Fruit fly (Drosophila melanogaster) S2 (cell line): ENCODE measurements around the gene Uggt.

Experiments used
- CG8478 ChIP-seq: fragments of >200 bp; optimal IDR thresholded peaks from 2 replicates; lab custom pipeline; 2018
- CTCF ChIP-seq, 2 experiments: fragments of >200 bp; optimal IDR thresholded peaks; 2 replicates each; lab custom pipeline; 2018

- TF ChIP-seq CTCF (optimal IDR thresholded peaks at IDR 0.05; lab: Kevin White, UChicago) (no peak), CG8478 (lab: Kevin White, UChicago) (no peak)
Measured at dm6 chr3L:18860467-18860866, 12.1 kb upstream of the Uggt start.
